Fruit fly (Drosophila melanogaster) S2 (cell line): ENCODE data around the gene Gapdh2.

ENCODE experiments used
- CG8478 ChIP-seq: fragments of >200 bp; optimal IDR thresholded peaks from 2 replicates; lab custom pipeline; 2018
- CTCF ChIP-seq, 2 experiments: fragments of >200 bp; optimal IDR thresholded peaks; 2 replicates each; lab custom pipeline; 2018

DNA sequence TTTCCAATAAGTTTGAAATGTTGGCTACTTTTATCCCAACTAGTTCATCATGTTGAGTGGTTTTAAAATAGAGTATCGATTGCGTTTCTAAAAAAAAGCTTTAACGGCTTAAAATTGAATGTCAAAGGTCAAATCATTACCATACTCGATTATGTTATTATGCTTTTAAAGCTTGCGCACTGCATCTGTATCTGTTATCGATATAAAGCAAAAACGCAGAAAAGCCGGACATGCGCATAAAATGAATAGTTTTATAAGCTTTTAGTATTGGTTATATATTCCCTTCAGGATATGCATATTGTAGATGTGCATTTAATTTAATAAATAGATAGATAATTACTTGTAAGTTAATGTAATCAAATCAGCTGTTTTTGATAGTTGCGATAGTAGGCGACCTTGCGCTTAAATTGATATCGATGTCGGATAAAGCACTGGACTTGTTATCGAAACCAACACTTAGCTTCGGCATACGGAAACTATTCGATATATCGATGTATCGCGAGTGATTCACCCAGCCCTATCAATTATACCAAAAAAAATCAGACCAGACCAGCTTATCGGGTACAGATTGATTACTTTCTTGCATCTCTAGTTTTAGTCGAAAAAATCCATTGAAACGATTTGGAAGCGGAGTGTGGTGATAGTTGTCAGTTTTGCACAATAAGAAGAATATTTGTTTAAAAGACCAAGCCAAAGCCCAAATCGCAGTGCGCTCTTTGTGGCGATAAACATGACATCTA, 23.8 kb downstream of the Gapdh2 start, which contains the start of gene shi:
- no peak for TF ChIP-seq CG8478
- TF ChIP-seq CTCF (optimal IDR thresholded peaks at IDR 0.05; lab: Kevin White, UChicago), result no peak
